Fruit fly (Drosophila melanogaster) whole organism, pupa: ENCODE results near the gene CG43255.

ENCODE experiments used
- CG10348 ChIP-seq: fragments of 200-800 bp; sonication (Bioruptor generic); IDR thresholded peaks from 2 replicates; pipeline ENCODE4 v1.3.6; 2022; ENCODE audit warnings: missing biosample characterization, missing genetic modification characterization
- CG13204 ChIP-seq: fragments of 200-800 bp; sonication (Bioruptor generic); optimal IDR thresholded peaks from 2 replicates; lab custom pipeline; 2018; ENCODE audit warnings: missing biosample characterization, mild to moderate bottlenecking, missing genetic modification characterization, moderate library complexity
- CG14655 ChIP-seq: fragments of 200-800 bp; sonication (Bioruptor generic); optimal IDR thresholded peaks from 3 replicates; lab custom pipeline; 2017; ENCODE audit warnings: mild to moderate bottlenecking, missing biosample characterization, missing genetic modification reagents, missing genetic modification characterization
- CG15710 ChIP-seq: fragments of 200-800 bp; sonication (Bioruptor generic); optimal IDR thresholded peaks from 2 replicates; lab custom pipeline; 2018; ENCODE audit warnings: missing biosample characterization, mild to moderate bottlenecking, missing genetic modification characterization, moderate library complexity
- CG8301 ChIP-seq: fragments of 200-800 bp; sonication (Bioruptor generic); optimal IDR thresholded peaks from 2 replicates; lab custom pipeline; 2018; ENCODE audit warnings: missing biosample characterization, mild to moderate bottlenecking, missing genetic modification characterization
- CG9948 ChIP-seq: fragments of 200-800 bp; sonication (Bioruptor generic); optimal IDR thresholded peaks from 2 replicates; lab custom pipeline; 2018; ENCODE audit warnings: missing biosample characterization, mild to moderate bottlenecking, missing genetic modification characterization, moderate library complexity
- D1 ChIP-seq: fragments of 200-800 bp; sonication (Bioruptor generic); optimal IDR thresholded peaks from 2 replicates; lab custom pipeline; 2018; ENCODE audit warnings: missing biosample characterization, mild to moderate bottlenecking, missing genetic modification characterization, moderate library complexity
- EcR ChIP-seq: fragments of 200-800 bp; sonication (Bioruptor generic); optimal IDR thresholded peaks from 3 replicates; lab custom pipeline; 2019; ENCODE audit warnings: missing biosample characterization, missing genetic modification characterization, mild to moderate bottlenecking, moderate library complexity, missing genetic modification reagents
- fd96Ca ChIP-seq: fragments of 200-800 bp; sonication (Bioruptor generic); IDR thresholded peaks from 3 replicates; pipeline ENCODE4 v1.3.6; 2022; ENCODE audit warnings: missing biosample characterization, missing genetic modification characterization
- gl ChIP-seq: fragments of 200-800 bp; sonication (Bioruptor generic); optimal IDR thresholded peaks from 2 replicates; lab custom pipeline; 2018; ENCODE audit warnings: missing biosample characterization, mild to moderate bottlenecking, missing genetic modification characterization
- rn ChIP-seq: fragments of 200-800 bp; sonication (Bioruptor generic); IDR thresholded peaks from 2 replicates; pipeline ENCODE4 v1.3.6; 2022; ENCODE audit warnings: missing biosample characterization, missing genetic modification characterization

DNA sequence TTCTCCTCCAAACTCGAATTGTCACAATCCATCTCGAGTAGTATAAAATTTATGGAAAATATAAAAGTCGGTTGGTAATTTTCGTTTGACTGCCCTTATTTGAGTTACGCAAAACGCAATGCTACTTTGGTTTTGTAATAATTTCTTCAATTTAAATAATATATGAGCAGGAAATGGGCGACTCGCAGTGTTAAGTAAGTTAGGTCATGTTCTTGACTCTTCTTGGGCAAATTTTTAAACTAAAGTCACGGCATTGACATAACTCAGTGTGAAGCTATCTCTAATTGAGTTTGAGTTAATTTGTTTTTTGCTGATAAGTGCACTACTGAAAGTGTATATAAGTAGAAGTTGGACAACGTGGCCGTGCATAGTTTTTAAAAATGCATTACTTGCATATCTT is at the start of gene CG43255, which contains the start of gene CG12661:
- TF ChIP-seq fd96Ca (GFP tag; lab: Robert Waterston, UW) (no peak), gl (tag; lab: Kevin White, UChicago) (no peak), CG10348 (GFP tag; lab: Robert Waterston, UW) (no peak), CG14655 (GFP tag; lab: Kevin White, UChicago) (no peak), D1 (tag; lab: Kevin White, UChicago) (no peak), CG13204 (no peak), CG8301 (tag; lab: Kevin White, UChicago) (no peak), rn (GFP tag; lab: Robert Waterston, UW) (no peak), CG15710 (tag; lab: Kevin White, UChicago) (no peak), EcR (GFP tag; lab: Kevin White, UChicago) (no peak), CG9948 (no peak)
